Worm (Caenorhabditis elegans) whole organism, L1 larva: Measurements from ENCODE around the gene T19D7.6.
A peak's percentile ranks its signal among the peaks of the same experiment; 100 is the strongest.

ENCODE experiments used
- C34B4.2 ChIP-seq: sonication (generic microtip); optimal IDR thresholded peaks from 2 replicates; lab custom pipeline; 2017; ENCODE audit warnings: mild to moderate bottlenecking, missing genetic modification characterization, missing compliant biosample characterization
- F16B12.6 ChIP-seq: fragments of 150-350 bp; optimal IDR thresholded peaks from 2 replicates; lab custom pipeline; 2014; ENCODE audit warnings: missing biosample characterization, missing genetic modification characterization
- alr-1 ChIP-seq: fragments of 200-800 bp; sonication (Bioruptor generic); optimal IDR thresholded peaks from 2 replicates; lab custom pipeline; 2018; ENCODE audit warnings: borderline replicate concordance, mild to moderate bottlenecking, missing genetic modification characterization, missing compliant biosample characterization
- ceh-63 ChIP-seq: fragments of 200-800 bp; sonication (Bioruptor generic); optimal IDR thresholded peaks from 2 replicates; lab custom pipeline; 2018; ENCODE audit warnings: mild to moderate bottlenecking, missing genetic modification characterization, missing compliant biosample characterization
- ceh-8 ChIP-seq: fragments of 200-800 bp; sonication (Bioruptor generic); optimal IDR thresholded peaks from 2 replicates; lab custom pipeline; 2018; ENCODE audit warnings: mild to moderate bottlenecking, missing genetic modification characterization, moderate library complexity, missing compliant biosample characterization
- dpl-1 ChIP-seq, 3 experiments: fragments of 150-350 bp in 2 of 3; sonication (generic microtip) in 1 of 3; optimal IDR thresholded peaks; 2 replicates each; lab custom pipeline; 2014 to 2017; ENCODE audit warnings: missing biosample characterization in 3 of 3, missing genetic modification characterization in 3 of 3, missing genetic modification reagents in 3 of 3
- dsc-1 ChIP-seq: sonication (generic microtip); optimal IDR thresholded peaks from 2 replicates; lab custom pipeline; 2016; ENCODE audit warnings: mild to moderate bottlenecking, missing genetic modification characterization, missing compliant biosample characterization
- efl-1 ChIP-seq, 4 experiments: fragments of 150-350 bp; optimal IDR thresholded peaks in 3 of 4; peaks in 1 of 4; 1 replicate in 1 of 4; 2 replicates in 3 of 4; lab custom pipeline; 2014; ENCODE audit warnings: missing biosample characterization in 2 of 4, missing genetic modification characterization in 2 of 4, missing genetic modification reagents in 2 of 4
- fkh-4 ChIP-seq: sonication (generic microtip); optimal IDR thresholded peaks from 2 replicates; lab custom pipeline; 2016; ENCODE audit warnings: missing compliant biosample characterization, missing genetic modification characterization, borderline replicate concordance
- fkh-8 ChIP-seq: sonication (generic microtip); optimal IDR thresholded peaks from 2 replicates; lab custom pipeline; 2016; ENCODE audit warnings: mild to moderate bottlenecking, missing genetic modification characterization, missing compliant biosample characterization
- grh-1 ChIP-seq: fragments of 200-800 bp; sonication (Bioruptor generic); IDR thresholded peaks from 2 replicates; pipeline ENCODE4 v1.3.6; 2022; ENCODE audit warnings: missing genetic modification reagents, missing genetic modification characterization, missing compliant biosample characterization
- hlh-17 ChIP-seq: fragments of 200-800 bp; sonication (Bioruptor generic); optimal IDR thresholded peaks from 2 replicates; lab custom pipeline; 2018; ENCODE audit warnings: missing genetic modification characterization, mild to moderate bottlenecking, missing compliant biosample characterization, moderate library complexity, borderline replicate concordance
- hpl-2 ChIP-seq: fragments of 150-350 bp; optimal IDR thresholded peaks from 2 replicates; lab custom pipeline; 2014; ENCODE audit warnings: missing biosample characterization, missing genetic modification reagents, missing genetic modification characterization
- irx-1 ChIP-seq: sonication (generic microtip); optimal IDR thresholded peaks from 2 replicates; lab custom pipeline; 2016; ENCODE audit warnings: missing genetic modification characterization, missing compliant biosample characterization
- lin-15B ChIP-seq: fragments of 150-350 bp; sonication (generic microtip); optimal IDR thresholded peaks from 3 replicates; lab custom pipeline; 2014; ENCODE audit warnings: missing biosample characterization, missing genetic modification characterization
- lin-35 ChIP-seq, 2 experiments: fragments of 150-350 bp; optimal IDR thresholded peaks; 2 replicates each; lab custom pipeline; 2014; ENCODE audit warnings: missing biosample characterization in 2 of 2, missing genetic modification characterization in 2 of 2, missing genetic modification reagents in 2 of 2
- lir-3 ChIP-seq: sonication (generic microtip); optimal IDR thresholded peaks from 2 replicates; lab custom pipeline; 2016; ENCODE audit warnings: mild to moderate bottlenecking, missing genetic modification characterization, moderate library complexity, missing compliant biosample characterization; ENCODE audit not compliant: poor library complexity
- mab-9 ChIP-seq: fragments of 200-800 bp; sonication (Bioruptor generic); IDR thresholded peaks from 2 replicates; pipeline ENCODE4 v1.3.6; 2022; ENCODE audit warnings: missing genetic modification reagents, missing genetic modification characterization, missing compliant biosample characterization
- mdl-1 ChIP-seq, 2 experiments: fragments of 150-350 bp; optimal IDR thresholded peaks; 2 replicates each; lab custom pipeline; 2014 to 2017; ENCODE audit warnings: missing biosample characterization in 2 of 2, missing genetic modification characterization in 2 of 2, inconsistent platforms in 1 of 2
- mep-1 ChIP-seq: fragments of 150-350 bp; optimal IDR thresholded peaks from 2 replicates; lab custom pipeline; 2014; ENCODE audit warnings: missing biosample characterization, missing genetic modification characterization
- nhr-11 ChIP-seq: fragments of 150-350 bp; optimal IDR thresholded peaks from 2 replicates; lab custom pipeline; 2014; ENCODE audit warnings: missing biosample characterization, missing genetic modification characterization
- nhr-12 ChIP-seq: sonication (generic microtip); optimal IDR thresholded peaks from 2 replicates; lab custom pipeline; 2017; ENCODE audit warnings: missing biosample characterization, missing genetic modification characterization
- nhr-20 ChIP-seq: sonication (generic microtip); optimal IDR thresholded peaks from 2 replicates; lab custom pipeline; 2016; ENCODE audit warnings: mild to moderate bottlenecking, missing genetic modification characterization, missing compliant biosample characterization
- nhr-237 ChIP-seq: fragments of 150-350 bp; optimal IDR thresholded peaks from 2 replicates; lab custom pipeline; 2014; ENCODE audit warnings: missing biosample characterization, missing genetic modification characterization
- nhr-71 ChIP-seq: sonication (generic microtip); optimal IDR thresholded peaks from 2 replicates; lab custom pipeline; 2016; ENCODE audit warnings: mild to moderate bottlenecking, missing genetic modification characterization, moderate library complexity, missing compliant biosample characterization
- nhr-76 ChIP-seq: sonication (generic microtip); optimal IDR thresholded peaks from 2 replicates; lab custom pipeline; 2017; ENCODE audit warnings: missing biosample characterization, missing genetic modification characterization
- nhr-77 ChIP-seq: fragments of 150-350 bp; optimal IDR thresholded peaks from 2 replicates; lab custom pipeline; 2014; ENCODE audit warnings: missing biosample characterization, missing genetic modification characterization
- nhr-85 ChIP-seq: sonication (generic microtip); peaks from one replicate; lab custom pipeline; 2016; ENCODE audit warnings: missing genetic modification characterization, inconsistent platforms, missing compliant biosample characterization
- nhr-90 ChIP-seq: sonication (generic microtip); optimal IDR thresholded peaks from 2 replicates; lab custom pipeline; 2016; ENCODE audit warnings: mild to moderate bottlenecking, missing genetic modification characterization, missing compliant biosample characterization; ENCODE audit not compliant: poor library complexity
- pag-3 ChIP-seq: sonication (generic microtip); optimal IDR thresholded peaks from 2 replicates; lab custom pipeline; 2017; ENCODE audit warnings: missing genetic modification characterization, mild to moderate bottlenecking, missing compliant biosample characterization, antibody characterized with exemption, borderline replicate concordance; ENCODE audit not compliant: insufficient read depth
- skn-1 ChIP-seq: fragments of 150-350 bp; optimal IDR thresholded peaks from 2 replicates; lab custom pipeline; 2014; ENCODE audit warnings: missing biosample characterization, missing genetic modification characterization
- snpc-4 ChIP-seq: fragments of 150-350 bp; optimal IDR thresholded peaks from 2 replicates; lab custom pipeline; 2014; ENCODE audit warnings: missing biosample characterization, missing genetic modification characterization
- sox-4 ChIP-seq: sonication (generic microtip); optimal IDR thresholded peaks from 2 replicates; lab custom pipeline; 2016; ENCODE audit warnings: missing genetic modification characterization, missing compliant biosample characterization
- swsn-7 ChIP-seq: sonication (generic microtip); optimal IDR thresholded peaks from 2 replicates; lab custom pipeline; 2016; ENCODE audit warnings: missing genetic modification characterization, missing compliant biosample characterization
- tbx-2 ChIP-seq: sonication (generic microtip); optimal IDR thresholded peaks from 2 replicates; lab custom pipeline; 2016; ENCODE audit warnings: missing genetic modification characterization, missing compliant biosample characterization
- unc-30 ChIP-seq: sonication (generic microtip); optimal IDR thresholded peaks from 2 replicates; lab custom pipeline; 2017; ENCODE audit warnings: missing biosample characterization, missing genetic modification characterization
- vab-15 ChIP-seq: sonication (generic microtip); optimal IDR thresholded peaks from 2 replicates; lab custom pipeline; 2017; ENCODE audit warnings: missing genotype, mild to moderate bottlenecking, missing genetic modification characterization, missing compliant biosample characterization
- xbp-1 ChIP-seq: sonication (generic microtip); optimal IDR thresholded peaks from 2 replicates; lab custom pipeline; 2016; ENCODE audit warnings: missing genetic modification characterization, missing compliant biosample characterization
- zag-1 ChIP-seq: fragments of 150-350 bp; optimal IDR thresholded peaks from 2 replicates; lab custom pipeline; 2014; ENCODE audit warnings: missing biosample characterization, missing genetic modification characterization
- zip-4 ChIP-seq: fragments of 200-800 bp; sonication (Bioruptor generic); optimal IDR thresholded peaks from 2 replicates; lab custom pipeline; 2018; ENCODE audit warnings: mild to moderate bottlenecking, missing genetic modification characterization, moderate library complexity, missing compliant biosample characterization
- ztf-4 ChIP-seq: fragments of 150-350 bp; optimal IDR thresholded peaks from 2 replicates; lab custom pipeline; 2014; ENCODE audit warnings: missing biosample characterization, missing genetic modification characterization

The T19D7.6 gene

ce11 chrX:661727-662330, 8.8 kb downstream of the T19D7.6 start, which contains the start of gene rund-1 (continued):
- TF ChIP-seq zag-1 (tag; lab: Kevin White, UChicago): peak; percentile 36
- TF ChIP-seq ceh-63: no peak
- no peak for TF ChIP-seq nhr-11 (tag; lab: Kevin White, UChicago)
- peak; percentile 83 for TF ChIP-seq dsc-1
- no peak for TF ChIP-seq C34B4.2
- TF ChIP-seq irx-1 (tag; lab: Kevin White, UChicago): peak; percentile 0
- TF ChIP-seq swsn-7 (tag; lab: Kevin White, UChicago): peak; percentile 66
- TF ChIP-seq nhr-77 (tag; lab: Kevin White, UChicago): peak; percentile 33
- no peak for TF ChIP-seq fkh-4
- TF ChIP-seq nhr-71 (tag; lab: Kevin White, UChicago): peak; percentile 87
- no peak for TF ChIP-seq nhr-76 (tag; lab: Kevin White, UChicago)
- TF ChIP-seq efl-1 (optimal IDR thresholded peaks at IDR 0.05; lab: Kevin White, UChicago): peak in 1 of 2 experiments; percentile 11
- no peak for TF ChIP-seq efl-1 (GFP tag; optimal IDR thresholded peaks at IDR 0.05 in 1 of 2; lab: Kevin White, UChicago)
- TF ChIP-seq tbx-2 (tag; lab: Kevin White, UChicago): peak; percentile 53
- no peak for TF ChIP-seq hpl-2 (GFP tag; lab: Kevin White, UChicago)
- no peak for TF ChIP-seq pag-3 (tag; lab: Kevin White, UChicago)
- no peak for TF ChIP-seq hlh-17 (GFP tag; lab: Kevin White, UChicago)
- TF ChIP-seq unc-30 (tag; lab: Kevin White, UChicago): no peak
- TF ChIP-seq ztf-4 (tag; lab: Kevin White, UChicago): no peak
- TF ChIP-seq alr-1: no peak
- TF ChIP-seq mab-9 (GFP tag; lab: Robert Waterston, UW): no peak
- no peak for TF ChIP-seq grh-1 (GFP tag; lab: Robert Waterston, UW)
- peak; percentile 69 for TF ChIP-seq mep-1
- no peak for TF ChIP-seq vab-15
- no peak for TF ChIP-seq nhr-85 (tag; lab: Kevin White, UChicago)
- no peak for TF ChIP-seq nhr-90 (tag; lab: Kevin White, UChicago)
- TF ChIP-seq ceh-8: peak; percentile 7
- TF ChIP-seq lin-15B (tag; lab: Kevin White, UChicago): no peak
- TF ChIP-seq xbp-1 (tag; lab: Kevin White, UChicago): peak; percentile 41
- no peak for TF ChIP-seq nhr-237 (tag; lab: Kevin White, UChicago)
- peak; percentile 71 for TF ChIP-seq sox-4 (tag; lab: Kevin White, UChicago)
- TF ChIP-seq nhr-12 (tag; lab: Kevin White, UChicago): no peak

- no peak for TF ChIP-seq sox-4 (tag; lab: Kevin White, UChicago)
- TF ChIP-seq dpl-1 (GFP tag; optimal IDR thresholded peaks at IDR 0.05; lab: Kevin White, UChicago): no peak
- no peak for TF ChIP-seq nhr-20 (tag; lab: Kevin White, UChicago)
- TF ChIP-seq fkh-8: no peak
- TF ChIP-seq hpl-2 (GFP tag; lab: Kevin White, UChicago): no peak
- TF ChIP-seq skn-1 (tag; lab: Kevin White, UChicago): no peak
- no peak for TF ChIP-seq nhr-237 (tag; lab: Kevin White, UChicago)
- TF ChIP-seq nhr-90 (tag; lab: Kevin White, UChicago): no peak
- no peak for TF ChIP-seq zip-4 (GFP tag; lab: Kevin White, UChicago)
- TF ChIP-seq ceh-8: no peak
Measured at ce11 chrX:655884-656283, 14.7 kb downstream of the T19D7.6 start, which contains the start of gene lpr-7. lpr-7 (plus strand) TSS chrX:656184.

- TF ChIP-seq F16B12.6 (tag; lab: Kevin White, UChicago): no peak
- no peak for TF ChIP-seq vab-15
- no peak for TF ChIP-seq mdl-1 (tag; optimal IDR thresholded peaks at IDR 0.05; lab: Kevin White, UChicago)
- TF ChIP-seq lin-35 (GFP tag; optimal IDR thresholded peaks at IDR 0.05; lab: Kevin White, UChicago): no peak
- TF ChIP-seq fkh-8: no peak
- TF ChIP-seq unc-30 (tag; lab: Kevin White, UChicago): no peak
- no peak for TF ChIP-seq snpc-4
- no peak for TF ChIP-seq zag-1 (tag; lab: Kevin White, UChicago)
- no peak for TF ChIP-seq lir-3 (tag; lab: Kevin White, UChicago)
- TF ChIP-seq, all 84 proteins: peak for 0
Measured at ce11 chrX:654804-655203, 15.8 kb downstream of the T19D7.6 start, which contains the start of gene ifc-2. ifc-2 (minus strand) TSS chrX:654904.
